Worm (Caenorhabditis elegans) whole organism, late embryonic: Measurements from ENCODE around the gene F44G4.1.

Experiments
- C38D4.7 ChIP-seq: fragments of 200-800 bp; sonication (Bioruptor generic); optimal IDR thresholded peaks from 2 replicates; lab custom pipeline; 2018; ENCODE audit warnings: mild to moderate bottlenecking, missing genetic modification characterization, moderate library complexity, missing compliant biosample characterization
- F13H6.1 ChIP-seq: sonication (generic microtip); optimal IDR thresholded peaks from 2 replicates; lab custom pipeline; 2016; ENCODE audit warnings: missing genetic modification characterization, missing compliant biosample characterization
- K02D7.2 ChIP-seq: sonication (generic microtip); optimal IDR thresholded peaks from 2 replicates; lab custom pipeline; 2017; ENCODE audit warnings: mild to moderate bottlenecking, missing genetic modification characterization, missing compliant biosample characterization
- K09A11.1 ChIP-seq: sonication (generic microtip); optimal IDR thresholded peaks from 2 replicates; lab custom pipeline; 2017; ENCODE audit warnings: antibody characterized with exemption, mild to moderate bottlenecking, missing genetic modification characterization, missing compliant biosample characterization; ENCODE audit not compliant: insufficient read depth
- T23F11.4 ChIP-seq: fragments of 200-800 bp; sonication (Bioruptor generic); optimal IDR thresholded peaks from 2 replicates; lab custom pipeline; 2018; ENCODE audit warnings: mild to moderate bottlenecking, missing genetic modification characterization, missing compliant biosample characterization
- Y22D7AL.16 ChIP-seq: sonication (generic microtip); optimal IDR thresholded peaks from 2 replicates; lab custom pipeline; 2016; ENCODE audit warnings: missing genetic modification characterization, missing compliant biosample characterization
- ahr-1 ChIP-seq: sonication (generic microtip); optimal IDR thresholded peaks from 2 replicates; lab custom pipeline; 2016; ENCODE audit warnings: missing genetic modification characterization, missing compliant biosample characterization
- ceh-14 ChIP-seq: sonication (generic microtip); optimal IDR thresholded peaks from 2 replicates; lab custom pipeline; 2016; ENCODE audit warnings: missing genotype, missing genetic modification characterization, missing compliant biosample characterization
- ceh-18 ChIP-seq: sonication (generic microtip); optimal IDR thresholded peaks from 2 replicates; lab custom pipeline; 2016; ENCODE audit warnings: missing genetic modification characterization, missing compliant biosample characterization
- ceh-19 ChIP-seq: fragments of 200-800 bp; sonication (Bioruptor generic); optimal IDR thresholded peaks from 2 replicates; lab custom pipeline; 2018; ENCODE audit warnings: mild to moderate bottlenecking, missing genetic modification characterization, missing compliant biosample characterization
- ceh-22 ChIP-seq: sonication (generic microtip); optimal IDR thresholded peaks from 2 replicates; lab custom pipeline; 2017; ENCODE audit warnings: missing biosample characterization, missing genetic modification characterization
- ceh-31 ChIP-seq: sonication (generic microtip); optimal IDR thresholded peaks from 2 replicates; lab custom pipeline; 2016; ENCODE audit warnings: missing genetic modification characterization, missing compliant biosample characterization
- ceh-34 ChIP-seq: sonication (generic microtip); optimal IDR thresholded peaks from 2 replicates; lab custom pipeline; 2016; ENCODE audit warnings: mild to moderate bottlenecking, missing genetic modification characterization, missing compliant biosample characterization
- ceh-45 ChIP-seq: fragments of 200-800 bp; sonication (Bioruptor generic); IDR thresholded peaks from 2 replicates; pipeline ENCODE4 v1.3.6; 2022; ENCODE audit warnings: missing genetic modification reagents, missing genetic modification characterization, missing compliant biosample characterization
- ceh-48 ChIP-seq: sonication (generic microtip); optimal IDR thresholded peaks from 2 replicates; lab custom pipeline; 2016; ENCODE audit warnings: missing genetic modification characterization, inconsistent platforms, missing compliant biosample characterization
- ceh-9 ChIP-seq: sonication (generic microtip); optimal IDR thresholded peaks from 2 replicates; lab custom pipeline; 2016; ENCODE audit warnings: mild to moderate bottlenecking, missing genetic modification characterization, inconsistent platforms, missing compliant biosample characterization
- che-1 ChIP-seq: sonication (generic microtip); optimal IDR thresholded peaks from 2 replicates; lab custom pipeline; 2016; ENCODE audit warnings: mild to moderate bottlenecking, missing genetic modification characterization, missing compliant biosample characterization
- elt-2 ChIP-seq: sonication (generic microtip); optimal IDR thresholded peaks from 2 replicates; lab custom pipeline; 2016; ENCODE audit warnings: missing genetic modification reagents, missing genetic modification characterization, missing compliant biosample characterization
- elt-4 ChIP-seq: sonication (generic microtip); optimal IDR thresholded peaks from 2 replicates; lab custom pipeline; 2016; ENCODE audit warnings: missing genetic modification characterization, missing compliant biosample characterization
- ets-4 ChIP-seq: sonication (generic microtip); optimal IDR thresholded peaks from 2 replicates; lab custom pipeline; 2016; ENCODE audit warnings: missing genetic modification characterization, missing compliant biosample characterization
- fkh-10 ChIP-seq: fragments of 150-350 bp; optimal IDR thresholded peaks from 2 replicates; lab custom pipeline; 2014; ENCODE audit warnings: missing biosample characterization, missing genetic modification reagents, missing genetic modification characterization
- fkh-6 ChIP-seq: sonication (generic microtip); optimal IDR thresholded peaks from 2 replicates; lab custom pipeline; 2016; ENCODE audit warnings: missing genetic modification characterization, missing compliant biosample characterization
- gmeb-2 ChIP-seq: sonication (generic microtip); optimal IDR thresholded peaks from 2 replicates; lab custom pipeline; 2016; ENCODE audit warnings: missing genetic modification characterization, inconsistent platforms, missing compliant biosample characterization
- hlh-30 ChIP-seq: sonication (generic microtip); optimal IDR thresholded peaks from 2 replicates; lab custom pipeline; 2017; ENCODE audit warnings: antibody characterized with exemption, missing genetic modification characterization, missing compliant biosample characterization; ENCODE audit not compliant: insufficient read depth
- lin-11 ChIP-seq: fragments of 200-800 bp; sonication (Bioruptor generic); optimal IDR thresholded peaks from 2 replicates; lab custom pipeline; 2018; ENCODE audit warnings: mild to moderate bottlenecking, missing genetic modification characterization, missing compliant biosample characterization
- mec-3 ChIP-seq: sonication (generic microtip); optimal IDR thresholded peaks from 2 replicates; lab custom pipeline; 2016; ENCODE audit warnings: borderline replicate concordance, missing genetic modification characterization, missing compliant biosample characterization
- nfya-1 ChIP-seq: sonication (generic microtip); optimal IDR thresholded peaks from 2 replicates; lab custom pipeline; 2017; ENCODE audit warnings: missing genetic modification characterization, mild to moderate bottlenecking, missing compliant biosample characterization, antibody characterized with exemption, moderate library complexity
- nhr-11 ChIP-seq: fragments of 150-350 bp; optimal IDR thresholded peaks from 2 replicates; lab custom pipeline; 2014; ENCODE audit warnings: missing biosample characterization, missing genetic modification characterization
- nhr-232 ChIP-seq: sonication (generic microtip); optimal IDR thresholded peaks from 2 replicates; lab custom pipeline; 2016; ENCODE audit warnings: missing genetic modification characterization, missing compliant biosample characterization
- npax-4 ChIP-seq: sonication (generic microtip); optimal IDR thresholded peaks from 2 replicates; lab custom pipeline; 2016; ENCODE audit warnings: missing genetic modification characterization, missing compliant biosample characterization
- odd-2 ChIP-seq: sonication (generic microtip); optimal IDR thresholded peaks from 2 replicates; lab custom pipeline; 2017; ENCODE audit warnings: antibody characterized with exemption, mild to moderate bottlenecking, missing genetic modification characterization, missing compliant biosample characterization
- pag-3 ChIP-seq: sonication (generic microtip); optimal IDR thresholded peaks from 2 replicates; lab custom pipeline; 2016; ENCODE audit warnings: missing compliant biosample characterization, missing genetic modification characterization, borderline replicate concordance
- pax-1 ChIP-seq: fragments of 150-350 bp; optimal IDR thresholded peaks from 2 replicates; lab custom pipeline; 2014; ENCODE audit warnings: missing biosample characterization, missing genetic modification characterization
- pros-1 ChIP-seq: fragments of 150-350 bp; optimal IDR thresholded peaks from 2 replicates; lab custom pipeline; 2014; ENCODE audit warnings: missing biosample characterization, missing genetic modification reagents, missing genetic modification characterization
- ref-2 ChIP-seq: sonication (generic microtip); optimal IDR thresholded peaks from 2 replicates; lab custom pipeline; 2016; ENCODE audit warnings: missing genetic modification characterization, missing compliant biosample characterization
- sdc-2 ChIP-seq: sonication (generic microtip); optimal IDR thresholded peaks from 2 replicates; lab custom pipeline; 2016; ENCODE audit warnings: missing genotype, missing genetic modification characterization, missing compliant biosample characterization
- sox-2 ChIP-seq: fragments of 200-800 bp; sonication (Bioruptor generic); IDR thresholded peaks from 2 replicates; pipeline ENCODE4 v1.3.6; 2022; ENCODE audit warnings: missing genetic modification reagents, missing genetic modification characterization, missing compliant biosample characterization
- tbx-7 ChIP-seq: sonication (generic microtip); optimal IDR thresholded peaks from 2 replicates; lab custom pipeline; 2016; ENCODE audit warnings: missing genotype, missing genetic modification characterization, missing compliant biosample characterization
- unc-3 ChIP-seq, 2 experiments: fragments of 200-800 bp in 1 of 2; sonication (Bioruptor generic) in 1 of 2; sonication (generic microtip) in 1 of 2; conservative IDR thresholded peaks in 1 of 2; optimal IDR thresholded peaks in 1 of 2; 2 replicates each; pipeline versions ENCODE4 v1.3.6 to Lab custom; 2016 to 2022; ENCODE audit warnings: missing compliant biosample characterization in 2 of 2, missing genetic modification characterization in 2 of 2, missing genetic modification reagents in 1 of 2
- unc-42 ChIP-seq: sonication (generic microtip); optimal IDR thresholded peaks from 2 replicates; lab custom pipeline; 2016; ENCODE audit warnings: missing genotype, missing genetic modification characterization, missing compliant biosample characterization
- unc-55 ChIP-seq: sonication (generic microtip); optimal IDR thresholded peaks from 2 replicates; lab custom pipeline; 2017; ENCODE audit warnings: missing biosample characterization, missing genetic modification reagents, missing genetic modification characterization
- zip-5 ChIP-seq: sonication (generic microtip); optimal IDR thresholded peaks from 2 replicates; lab custom pipeline; 2016; ENCODE audit warnings: missing genetic modification characterization, missing compliant biosample characterization

F44G4.1 gene

DNA sequence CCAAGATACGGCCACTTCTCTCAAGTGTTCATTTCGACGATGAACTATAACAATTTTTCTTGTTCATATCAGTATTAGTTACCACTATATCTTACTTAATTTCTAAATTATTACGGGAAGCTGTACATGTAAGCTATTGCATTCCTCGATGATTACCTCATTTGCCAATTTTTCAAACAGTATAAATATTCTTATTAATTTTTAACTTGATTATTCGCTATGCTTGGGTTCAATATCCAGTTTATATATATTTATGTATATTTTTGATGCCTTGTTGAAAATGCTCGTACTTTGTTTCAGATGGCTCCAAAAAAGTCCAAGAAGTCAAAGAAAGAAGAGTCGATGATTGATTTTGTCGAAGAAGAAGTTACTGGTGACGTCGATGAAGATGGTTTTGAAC, at the start of gene F44G4.1:
TSS of gene F44G4.1 (plus strand) at position 301 of the 400 bp plus-strand sequence.
- TF ChIP-seq ceh-14 (tag; lab: Kevin White, UChicago) (no peak), pag-3 (tag; lab: Kevin White, UChicago) (no peak), gmeb-2 (tag; lab: Kevin White, UChicago) (no peak), lin-11 (no peak), zip-5 (no peak), ceh-18 (tag; lab: Kevin White, UChicago) (no peak), ceh-45 (GFP tag; lab: Robert Waterston, UW) (no peak), K02D7.2 (tag; lab: Kevin White, UChicago) (no peak), T23F11.4 (GFP tag; lab: Kevin White, UChicago) (no peak), fkh-6 (tag; lab: Kevin White, UChicago) (no peak), F13H6.1 (tag; lab: Kevin White, UChicago) (no peak)

DNA sequence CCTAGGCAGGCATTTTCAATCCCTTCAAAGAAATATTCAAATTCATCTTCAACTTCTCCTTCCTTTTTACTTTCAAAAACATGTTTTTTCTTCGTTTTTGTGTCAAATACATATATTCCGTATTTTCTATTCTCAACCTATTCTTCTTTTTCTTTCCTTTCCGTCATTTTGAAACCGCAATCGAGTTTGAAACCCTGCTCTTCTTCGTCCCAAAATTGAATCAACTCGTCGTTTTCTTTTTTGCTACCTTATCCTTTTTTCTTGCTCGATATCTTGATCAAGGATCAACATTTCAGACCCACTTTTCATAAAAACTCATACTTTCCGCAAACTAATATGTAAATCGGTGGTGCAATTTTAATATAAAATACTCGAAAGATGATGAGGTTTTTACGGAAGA, 49.3 kb upstream of the F44G4.1 start:
- no peak for TF ChIP-seq elt-2
- peak; percentile 82 for TF ChIP-seq unc-42 (tag; lab: Kevin White, UChicago)

ce11 chrII:8947391-8947790, 47.0 kb upstream of the F44G4.1 start, which contains the start of gene cutl-15:
cutl-15 (minus strand) TSS chrII:8947688.
- TF ChIP-seq npax-4 (tag; lab: Kevin White, UChicago), result no peak
- no peak for TF ChIP-seq fkh-10
- TF ChIP-seq sox-2 (GFP tag; lab: Robert Waterston, UW), result no peak
- no peak for TF ChIP-seq che-1 (tag; lab: Kevin White, UChicago)
- TF ChIP-seq F13H6.1 (tag; lab: Kevin White, UChicago), result no peak
- no peak for TF ChIP-seq K09A11.1 (tag; lab: Kevin White, UChicago)
- TF ChIP-seq ahr-1, result no peak
- no peak for TF ChIP-seq C38D4.7 (GFP tag; lab: Kevin White, UChicago)
- no peak for TF ChIP-seq ceh-22
- no peak for TF ChIP-seq tbx-7 (tag; lab: Kevin White, UChicago)
- TF ChIP-seq pag-3 (tag; lab: Kevin White, UChicago), result no peak
- no peak for TF ChIP-seq elt-2
- TF ChIP-seq nhr-232, result no peak
- no peak for TF ChIP-seq pax-1 (tag; lab: Kevin White, UChicago)

ce11 chrII:8948640-8949039, 45.8 kb upstream of the F44G4.1 start:
- peak; percentile 54 for TF ChIP-seq unc-42 (tag; lab: Kevin White, UChicago)
- no peak for TF ChIP-seq ceh-19 (GFP tag; lab: Kevin White, UChicago)

ce11 chrII:8951270-8951669, 43.2 kb upstream of the F44G4.1 start:
- TF ChIP-seq ceh-9 (tag; lab: Kevin White, UChicago) (no peak), ceh-14 (tag; lab: Kevin White, UChicago) (peak; percentile 27), hlh-30 (no peak), ahr-1 (no peak), T23F11.4 (GFP tag; lab: Kevin White, UChicago) (no peak), fkh-6 (tag; lab: Kevin White, UChicago) (no peak), ceh-45 (GFP tag; lab: Robert Waterston, UW) (no peak), odd-2 (tag; lab: Kevin White, UChicago) (no peak), ref-2 (tag; lab: Kevin White, UChicago) (no peak), unc-42 (tag; lab: Kevin White, UChicago) (no peak), ceh-31 (peak; percentile 43), nhr-11 (tag; lab: Kevin White, UChicago) (no peak)

DNA sequence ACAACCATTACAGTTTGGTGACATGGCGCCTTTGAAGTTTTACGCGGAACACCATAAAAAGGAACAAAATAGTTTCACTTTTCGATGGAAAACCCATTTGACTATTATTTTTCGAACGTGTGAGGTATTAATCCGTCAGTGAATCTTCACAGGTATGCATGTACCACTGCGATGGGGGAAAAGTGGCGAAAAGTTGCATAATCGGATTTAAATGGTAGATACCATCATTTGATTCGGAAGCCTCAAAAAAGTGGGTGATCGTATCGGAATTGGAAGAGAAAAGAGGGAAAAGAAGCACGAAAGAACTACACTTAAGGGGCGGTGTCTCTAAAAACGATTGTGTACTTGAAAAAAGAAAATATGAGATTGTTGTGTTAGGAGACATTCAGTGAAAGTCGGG, 40.7 kb upstream of the F44G4.1 start:
- no peak for TF ChIP-seq pros-1
- TF ChIP-seq ref-2 (tag; lab: Kevin White, UChicago), result no peak
- no peak for TF ChIP-seq mec-3 (tag; lab: Kevin White, UChicago)
- TF ChIP-seq Y22D7AL.16 (tag; lab: Kevin White, UChicago), result no peak
- no peak for TF ChIP-seq lin-11
- TF ChIP-seq sdc-2 (tag; lab: Kevin White, UChicago), result no peak
- no peak for TF ChIP-seq ceh-48 (tag; lab: Kevin White, UChicago)
- no peak for TF ChIP-seq pag-3 (tag; lab: Kevin White, UChicago)
- no peak for TF ChIP-seq ets-4 (tag; lab: Kevin White, UChicago)
- no peak for TF ChIP-seq unc-55 (GFP tag; lab: Kevin White, UChicago)
- no peak for TF ChIP-seq ceh-9 (tag; lab: Kevin White, UChicago)
- TF ChIP-seq elt-4, result no peak
- no peak for TF ChIP-seq odd-2 (tag; lab: Kevin White, UChicago)
- no peak for TF ChIP-seq nfya-1 (tag; lab: Kevin White, UChicago)
- TF ChIP-seq ceh-34 (tag; lab: Kevin White, UChicago), result no peak
- no peak for TF ChIP-seq unc-3 (GFP tag; conservative IDR thresholded peaks at IDR 0.05; lab: Robert Waterston, UW)
- no peak for TF ChIP-seq unc-3 (tag; optimal IDR thresholded peaks at IDR 0.05; lab: Kevin White, UChicago)
